Fruit fly (Drosophila melanogaster) whole organism, embryonic: ENCODE results near the gene GlyRS.
A peak's percentile ranks its signal among the peaks of the same experiment; 100 is the strongest.

Source experiments
- Atf6 ChIP-seq: fragments of 200-800 bp; sonication (Bioruptor generic); IDR thresholded peaks from 2 replicates; pipeline ENCODE4 v1.3.6; 2022; ENCODE audit warnings: missing biosample characterization, missing genetic modification characterization
- Awh ChIP-seq: fragments of 200-800 bp; sonication (Bioruptor generic); IDR thresholded peaks from 2 replicates; pipeline ENCODE4, ENCODE4 v1.3.6; 2022; ENCODE audit warnings: missing biosample characterization, missing genetic modification characterization
- BEAF-32 ChIP-seq: fragments of 200-800 bp; sonication (Bioruptor generic); optimal IDR thresholded peaks from 3 replicates; lab custom pipeline; 2017; ENCODE audit warnings: missing biosample characterization, missing genetic modification characterization, mild to moderate bottlenecking, moderate library complexity, missing genetic modification reagents
- CG10209 ChIP-seq: fragments of 200-800 bp; sonication (Bioruptor generic); optimal IDR thresholded peaks from 3 replicates; lab custom pipeline; 2017; ENCODE audit warnings: missing biosample characterization, mild to moderate bottlenecking, missing genetic modification characterization, missing genetic modification reagents
- CG10274 ChIP-seq: fragments of 200-800 bp; sonication (Bioruptor generic); optimal IDR thresholded peaks from 3 replicates; lab custom pipeline; 2017; ENCODE audit warnings: missing biosample characterization, mild to moderate bottlenecking, missing genetic modification characterization
- CG10321 ChIP-seq: fragments of 200-800 bp; sonication (Bioruptor generic); IDR thresholded peaks from 2 replicates; pipeline ENCODE4 v1.3.6; 2022; ENCODE audit warnings: missing biosample characterization, missing genetic modification characterization
- CG10366 ChIP-seq: fragments of 200-800 bp; sonication (Bioruptor generic); IDR thresholded peaks from 2 replicates; pipeline ENCODE4 v1.3.6; 2022; ENCODE audit warnings: missing biosample characterization, missing genetic modification characterization
- CG10654 ChIP-seq: fragments of 200-800 bp; sonication (Bioruptor generic); optimal IDR thresholded peaks from 2 replicates; lab custom pipeline; 2016; ENCODE audit warnings: missing biosample characterization, missing genetic modification characterization
- CG12071 ChIP-seq: fragments of 200-800 bp; sonication (Bioruptor generic); optimal IDR thresholded peaks from 3 replicates; lab custom pipeline; 2018; ENCODE audit warnings: missing biosample characterization, mild to moderate bottlenecking, missing genetic modification characterization
- CG12236 ChIP-seq: fragments of 200-800 bp; sonication (Bioruptor generic); optimal IDR thresholded peaks from 2 replicates; lab custom pipeline; 2016; ENCODE audit warnings: missing biosample characterization, missing genetic modification characterization
- CG14710 ChIP-seq: fragments of 200-800 bp; sonication (Bioruptor generic); optimal IDR thresholded peaks from 3 replicates; lab custom pipeline; 2019; ENCODE audit warnings: missing biosample characterization, mild to moderate bottlenecking, missing genetic modification characterization, moderate library complexity
- CG15011 ChIP-seq: fragments of 200-800 bp; sonication (Bioruptor generic); optimal IDR thresholded peaks from 3 replicates; lab custom pipeline; 2018; ENCODE audit warnings: missing biosample characterization, mild to moderate bottlenecking, missing genetic modification characterization
- CG17328 ChIP-seq: fragments of 200-800 bp; sonication (Bioruptor generic); IDR thresholded peaks from 2 replicates; pipeline ENCODE4 v1.3.6; 2022; ENCODE audit warnings: missing biosample characterization, missing genetic modification characterization
- CG17802 ChIP-seq: fragments of 200-800 bp; sonication (Bioruptor generic); optimal IDR thresholded peaks from 2 replicates; lab custom pipeline; 2018; ENCODE audit warnings: missing biosample characterization, mild to moderate bottlenecking, missing genetic modification characterization, moderate library complexity
- CG2120 ChIP-seq: fragments of 200-800 bp; sonication (Bioruptor generic); optimal IDR thresholded peaks from 3 replicates; lab custom pipeline; 2016; ENCODE audit warnings: missing biosample characterization, missing genetic modification characterization
- CG3065 ChIP-seq: fragments of 200-800 bp; sonication (Bioruptor generic); optimal IDR thresholded peaks from 2 replicates; lab custom pipeline; 2016; ENCODE audit warnings: missing biosample characterization, missing genetic modification characterization
- CG31365 ChIP-seq: fragments of 200-800 bp; sonication (Bioruptor generic); optimal IDR thresholded peaks from 2 replicates; lab custom pipeline; 2018; ENCODE audit warnings: missing biosample characterization, mild to moderate bottlenecking, missing genetic modification characterization
- CG3163 ChIP-seq: fragments of 200-800 bp; sonication (Bioruptor generic); optimal IDR thresholded peaks from 3 replicates; lab custom pipeline; 2016; ENCODE audit warnings: missing biosample characterization, missing genetic modification characterization
- CG32767 ChIP-seq: fragments of 200-800 bp; sonication (Bioruptor generic); IDR thresholded peaks from 2 replicates; pipeline ENCODE4 v1.3.6; 2022; ENCODE audit warnings: missing biosample characterization, missing genetic modification characterization
- CG32772 ChIP-seq: fragments of 200-800 bp; sonication (Bioruptor generic); IDR thresholded peaks from 2 replicates; pipeline ENCODE4 v1.3.6; 2022; ENCODE audit warnings: missing biosample characterization, missing genetic modification characterization
- CG42726 ChIP-seq: fragments of 200-800 bp; sonication (Bioruptor generic); IDR thresholded peaks from 2 replicates; pipeline ENCODE4 v1.3.6; 2022; ENCODE audit warnings: missing biosample characterization, missing genetic modification characterization; ENCODE audit not compliant: partially characterized antibody
- CG4282 ChIP-seq: fragments of 200-800 bp; sonication (Bioruptor generic); optimal IDR thresholded peaks from 2 replicates; lab custom pipeline; 2016; ENCODE audit warnings: missing biosample characterization, missing genetic modification characterization
- CG43689 ChIP-seq: fragments of 200-800 bp; sonication (Bioruptor generic); IDR thresholded peaks from 2 replicates; pipeline ENCODE4 v1.3.6; 2022; ENCODE audit warnings: missing biosample characterization, missing genetic modification characterization
- CG4617 ChIP-seq: fragments of 200-800 bp; sonication (Bioruptor generic); optimal IDR thresholded peaks from 3 replicates; lab custom pipeline; 2016; ENCODE audit warnings: missing biosample characterization, missing genetic modification characterization, borderline replicate concordance
- CG5953 ChIP-seq: fragments of 200-800 bp; sonication (Bioruptor generic); IDR thresholded peaks from 2 replicates; pipeline ENCODE4 v1.3.6; 2022; ENCODE audit warnings: missing biosample characterization, missing genetic modification characterization
- CG7963 ChIP-seq: fragments of 200-800 bp; sonication (Bioruptor generic); IDR thresholded peaks from 3 replicates; pipeline ENCODE4 v1.3.6; 2022; ENCODE audit warnings: missing biosample characterization, missing genetic modification characterization; ENCODE audit not compliant: partially characterized antibody
- CG7987 ChIP-seq: fragments of 200-800 bp; sonication (Bioruptor generic); optimal IDR thresholded peaks from 2 replicates; lab custom pipeline; 2018; ENCODE audit warnings: missing biosample characterization, mild to moderate bottlenecking, missing genetic modification characterization, moderate library complexity
- Chrac-16 ChIP-seq: fragments of 200-800 bp; sonication (Bioruptor generic); optimal IDR thresholded peaks from 3 replicates; lab custom pipeline; 2016; ENCODE audit warnings: missing biosample characterization, missing genetic modification characterization
- Lim3 ChIP-seq: fragments of 200-800 bp; sonication (Bioruptor generic); IDR thresholded peaks from 2 replicates; pipeline ENCODE4 v1.3.6; 2022; ENCODE audit warnings: missing biosample characterization, missing genetic modification characterization
- Lpt ChIP-seq: fragments of >200 bp; optimal IDR thresholded peaks from 2 replicates; lab custom pipeline; 2018; ENCODE audit warnings: missing biosample characterization, missing genetic modification characterization
- MTF-1 ChIP-seq: fragments of 200-800 bp; sonication (Bioruptor generic); optimal IDR thresholded peaks from 2 replicates; lab custom pipeline; 2018; ENCODE audit warnings: missing biosample characterization, mild to moderate bottlenecking, missing genetic modification characterization, borderline replicate concordance
- Meics ChIP-seq: fragments of 200-800 bp; sonication (Bioruptor generic); optimal IDR thresholded peaks from 2 replicates; lab custom pipeline; 2017; ENCODE audit warnings: missing biosample characterization, mild to moderate bottlenecking, missing genetic modification characterization
- Nf-YC ChIP-seq: fragments of 200-800 bp; optimal IDR thresholded peaks from 3 replicates; lab custom pipeline; 2019; ENCODE audit warnings: missing biosample characterization, mild to moderate bottlenecking, missing genetic modification characterization, moderate library complexity
- NfI ChIP-seq: fragments of 200-800 bp; sonication (Bioruptor generic); optimal IDR thresholded peaks from 3 replicates; lab custom pipeline; 2018; ENCODE audit warnings: missing biosample characterization, mild to moderate bottlenecking, missing genetic modification characterization, moderate library complexity
- Oaz ChIP-seq: fragments of 200-800 bp; sonication (Bioruptor generic); IDR thresholded peaks from 2 replicates; pipeline ENCODE4 v1.3.6; 2022; ENCODE audit warnings: missing biosample characterization, missing genetic modification characterization
- Oli ChIP-seq: fragments of 200-800 bp; sonication (Bioruptor generic); optimal IDR thresholded peaks from 2 replicates; lab custom pipeline; 2018; ENCODE audit warnings: missing biosample characterization, mild to moderate bottlenecking, missing genetic modification characterization, moderate library complexity
- Optix ChIP-seq: fragments of 200-800 bp; sonication (Bioruptor generic); IDR thresholded peaks from 3 replicates; pipeline ENCODE4 v1.3.6; 2022; ENCODE audit warnings: missing biosample characterization, missing genetic modification characterization
- Xbp1 ChIP-seq: fragments of 200-800 bp; sonication (Bioruptor generic); optimal IDR thresholded peaks from 3 replicates; lab custom pipeline; 2016; ENCODE audit warnings: missing biosample characterization, mild to moderate bottlenecking, missing genetic modification characterization
- fd64A ChIP-seq: fragments of 200-800 bp; sonication (Bioruptor generic); optimal IDR thresholded peaks from 3 replicates; lab custom pipeline; 2018; ENCODE audit warnings: missing biosample characterization, mild to moderate bottlenecking, missing genetic modification characterization
- gce ChIP-seq: fragments of 200-800 bp; sonication (Bioruptor generic); IDR thresholded peaks from 3 replicates; pipeline ENCODE4 v1.3.6; 2022; ENCODE audit warnings: missing biosample characterization, missing genetic modification characterization
- gfzf ChIP-seq: fragments of 200-800 bp; sonication (Bioruptor generic); optimal IDR thresholded peaks from 2 replicates; lab custom pipeline; 2016; ENCODE audit warnings: missing biosample characterization, mild to moderate bottlenecking, missing genetic modification characterization, moderate library complexity
- grau ChIP-seq: fragments of 200-800 bp; optimal IDR thresholded peaks from 3 replicates; lab custom pipeline; 2019; ENCODE audit warnings: missing biosample characterization, mild to moderate bottlenecking, missing genetic modification characterization, moderate library complexity
- p53 ChIP-seq: fragments of 200-800 bp; sonication (Bioruptor generic); optimal IDR thresholded peaks from 2 replicates; lab custom pipeline; 2016; ENCODE audit warnings: missing biosample characterization, missing genetic modification characterization
- ranshi ChIP-seq: fragments of 200-800 bp; sonication (Bioruptor generic); IDR thresholded peaks from 2 replicates; pipeline ENCODE4 v1.3.6; 2022; ENCODE audit warnings: missing biosample characterization, missing genetic modification characterization
- sens-2 ChIP-seq: fragments of 200-800 bp; sonication (Bioruptor generic); IDR thresholded peaks from 2 replicates; pipeline ENCODE4 v1.3.6; 2022; ENCODE audit warnings: missing biosample characterization, missing genetic modification characterization
- sug ChIP-seq: fragments of 200-800 bp; optimal IDR thresholded peaks from 2 replicates; lab custom pipeline; 2019; ENCODE audit warnings: missing biosample characterization, mild to moderate bottlenecking, missing genetic modification characterization, moderate library complexity
- tll ChIP-seq, 2 experiments: fragments of 200-800 bp in 1 of 2; fragments of >200 bp in 1 of 2; sonication (Bioruptor generic) in 1 of 2; optimal IDR thresholded peaks; 2 replicates each; lab custom pipeline; 2017 to 2019; ENCODE audit warnings: missing biosample characterization in 2 of 2, missing genetic modification characterization in 2 of 2, mild to moderate bottlenecking in 1 of 2, moderate library complexity in 1 of 2
- twi ChIP-seq: fragments of 200-800 bp; optimal IDR thresholded peaks from 2 replicates; lab custom pipeline; 2019; ENCODE audit warnings: missing biosample characterization, mild to moderate bottlenecking, missing genetic modification characterization, moderate library complexity
- yki ChIP-seq: fragments of >200 bp; optimal IDR thresholded peaks from 3 replicates; lab custom pipeline; 2018
- zen2 ChIP-seq: fragments of 200-800 bp; sonication (Bioruptor generic); IDR thresholded peaks from 3 replicates; pipeline ENCODE4 v1.3.6; 2022; ENCODE audit warnings: missing biosample characterization, missing genetic modification characterization; ENCODE audit not compliant: partially characterized antibody

The GlyRS gene

DNA sequence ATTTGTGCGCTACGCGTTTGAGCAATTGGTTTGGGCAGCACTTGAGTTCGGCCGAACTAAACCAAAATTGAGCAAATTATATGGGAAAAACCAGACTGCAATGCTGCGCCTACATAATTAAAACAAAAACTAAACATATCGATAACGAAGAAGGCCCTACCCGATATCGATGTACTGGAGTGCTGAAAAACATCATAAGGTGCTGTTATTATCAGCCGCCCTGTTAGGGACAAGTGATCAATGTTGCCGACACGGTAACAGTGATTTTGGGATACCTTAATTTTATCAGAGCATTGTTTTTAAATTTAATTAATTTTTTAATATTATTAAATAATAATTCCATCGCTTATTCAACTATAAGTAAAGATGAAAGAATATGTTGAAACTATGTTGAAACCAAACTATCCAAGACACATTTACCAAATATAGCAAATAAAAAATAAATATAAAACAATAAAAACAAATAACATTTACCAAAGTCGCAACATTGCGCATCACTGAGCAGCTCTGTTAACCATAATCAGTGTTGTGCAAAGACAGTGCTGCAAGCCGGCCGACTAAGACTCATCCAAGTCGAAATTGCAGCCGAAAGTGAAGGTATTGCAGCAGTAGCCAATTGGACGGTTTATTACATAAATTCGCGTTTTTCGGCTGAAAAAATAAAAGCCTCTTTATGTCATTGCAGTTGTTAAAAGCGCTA lies at the start of gene GlyRS, which contains the start of the genes sstn and Plp (continued):
- no peak for TF ChIP-seq CG10274 (GFP tag; lab: Kevin White, UChicago)
- no peak for TF ChIP-seq Lim3 (GFP tag; lab: Robert Waterston, UW)
- TF ChIP-seq CG12236 (GFP tag; lab: Kevin White, UChicago) = no peak
- no peak for TF ChIP-seq CG7987 (GFP tag; lab: Kevin White, UChicago)
- no peak for TF ChIP-seq ranshi (GFP tag; lab: Robert Waterston, UW)
- no peak for TF ChIP-seq Atf6
- no peak for TF ChIP-seq CG4282
- TF ChIP-seq NfI (GFP tag; lab: Kevin White, UChicago) = peak; percentile 57
- TF ChIP-seq CG17802 (tag; lab: Kevin White, UChicago) = no peak
- no peak for TF ChIP-seq gfzf (GFP tag; lab: Kevin White, UChicago)
- TF ChIP-seq CG15011 = peak; percentile 10
- no peak for TF ChIP-seq CG32772 (GFP tag; lab: Robert Waterston, UW)
- no peak for TF ChIP-seq CG42726 (GFP tag; lab: Robert Waterston, UW)
- TF ChIP-seq p53 (GFP tag; lab: Kevin White, UChicago) = no peak
- peak; percentile 29 for TF ChIP-seq CG10654
- TF ChIP-seq fd64A (GFP tag; lab: Kevin White, UChicago) = no peak
- TF ChIP-seq MTF-1 (GFP tag; lab: Kevin White, UChicago) = no peak
- peak; percentile 57 for TF ChIP-seq grau (tag; lab: Kevin White, UChicago)
- peak; percentile 22 for TF ChIP-seq CG2120 (GFP tag; lab: Kevin White, UChicago)
- peak; percentile 57 for TF ChIP-seq sug (tag; lab: Kevin White, UChicago)
- TF ChIP-seq CG10366 (GFP tag; lab: Robert Waterston, UW) = no peak
- TF ChIP-seq sens-2 (GFP tag; lab: Robert Waterston, UW) = no peak
- peak; percentile 68 for TF ChIP-seq CG14710 (tag; lab: Kevin White, UChicago)
- TF ChIP-seq CG31365 (tag; lab: Kevin White, UChicago) = no peak
- TF ChIP-seq Optix (GFP tag; lab: Robert Waterston, UW) = no peak
- peak; percentile 70 for TF ChIP-seq BEAF-32 (GFP tag; lab: Kevin White, UChicago)
- peak; percentile 26 for TF ChIP-seq twi (tag; lab: Kevin White, UChicago)
- no peak for TF ChIP-seq CG3065 (GFP tag; lab: Kevin White, UChicago)
- TF ChIP-seq CG10209 = peak; percentile 29
- no peak for TF ChIP-seq gce (GFP tag; lab: Robert Waterston, UW)
- peak; percentile 35 for TF ChIP-seq CG4617 (GFP tag; lab: Kevin White, UChicago)
- no peak for TF ChIP-seq zen2 (GFP tag; lab: Robert Waterston, UW)
- TF ChIP-seq Xbp1 = peak; percentile 40
- TF ChIP-seq CG12071 (GFP tag; lab: Kevin White, UChicago) = no peak
- peak; percentile 59 for TF ChIP-seq Nf-YC
- no peak for TF ChIP-seq CG10321 (GFP tag; lab: Robert Waterston, UW)
- TF ChIP-seq Chrac-16 (GFP tag; lab: Kevin White, UChicago) = peak; percentile 38
- peak; percentile 35 for TF ChIP-seq Oli (tag; lab: Kevin White, UChicago)
- no peak for TF ChIP-seq CG5953 (GFP tag; lab: Robert Waterston, UW)
- TF ChIP-seq CG7963 (GFP tag; lab: Robert Waterston, UW) = peak; percentile 39; the same call in 1 of the 3 replicates
- TF ChIP-seq CG17328 = no peak
- no peak for TF ChIP-seq Oaz (GFP tag; lab: Robert Waterston, UW)
- TF ChIP-seq Awh (GFP tag; lab: Robert Waterston, UW) = no peak
- TF ChIP-seq Lpt = no peak
- no peak for TF ChIP-seq CG3163 (GFP tag; lab: Kevin White, UChicago)
- no peak for TF ChIP-seq CG32767 (GFP tag; lab: Robert Waterston, UW)
- no peak for TF ChIP-seq CG43689 (GFP tag; lab: Robert Waterston, UW)
- TF ChIP-seq yki (lab: Kevin White, UChicago) = no peak
- TF ChIP-seq tll (GFP tag; optimal IDR thresholded peaks at IDR 0.05; lab: Kevin White, UChicago) = peak in 1 of 2 experiments; percentile 13
- TF ChIP-seq Meics (GFP tag; lab: Kevin White, UChicago) = peak; percentile 46
